Worm (Caenorhabditis elegans): ENCODE results near the gene F47C12.13.

ce11 chrIV:4024159-4025004, 30.2 kb upstream of the F47C12.13 start:
- peak; percentile 50 to 68 (median 55) for TF ChIP-seq elt-3 (tag; optimal IDR thresholded peaks at IDR 0.05)
- no peak for TF ChIP-seq snpc-4 (tag; optimal IDR thresholded peaks at IDR 0.05)
- no peak for TF ChIP-seq nhr-237 (tag; optimal IDR thresholded peaks at IDR 0.05)
- peak; percentile 29 for TF ChIP-seq lin-39 (tag; optimal IDR thresholded peaks at IDR 0.05)
- TF ChIP-seq mep-1 (tag; optimal IDR thresholded peaks at IDR 0.05), result peak; percentile 50
- peak; percentile 75 for TF ChIP-seq C16A3.4 (tag; optimal IDR thresholded peaks at IDR 0.05)
- no peak for TF ChIP-seq sox-4 (tag; optimal IDR thresholded peaks at IDR 0.05)
- peak; percentile 83 for TF ChIP-seq skn-1 (tag; optimal IDR thresholded peaks at IDR 0.05)

Data from whole organism, L1 larva.